Fruit fly (Drosophila melanogaster): ENCODE measurements around the gene bel.

Gene bel

DNA sequence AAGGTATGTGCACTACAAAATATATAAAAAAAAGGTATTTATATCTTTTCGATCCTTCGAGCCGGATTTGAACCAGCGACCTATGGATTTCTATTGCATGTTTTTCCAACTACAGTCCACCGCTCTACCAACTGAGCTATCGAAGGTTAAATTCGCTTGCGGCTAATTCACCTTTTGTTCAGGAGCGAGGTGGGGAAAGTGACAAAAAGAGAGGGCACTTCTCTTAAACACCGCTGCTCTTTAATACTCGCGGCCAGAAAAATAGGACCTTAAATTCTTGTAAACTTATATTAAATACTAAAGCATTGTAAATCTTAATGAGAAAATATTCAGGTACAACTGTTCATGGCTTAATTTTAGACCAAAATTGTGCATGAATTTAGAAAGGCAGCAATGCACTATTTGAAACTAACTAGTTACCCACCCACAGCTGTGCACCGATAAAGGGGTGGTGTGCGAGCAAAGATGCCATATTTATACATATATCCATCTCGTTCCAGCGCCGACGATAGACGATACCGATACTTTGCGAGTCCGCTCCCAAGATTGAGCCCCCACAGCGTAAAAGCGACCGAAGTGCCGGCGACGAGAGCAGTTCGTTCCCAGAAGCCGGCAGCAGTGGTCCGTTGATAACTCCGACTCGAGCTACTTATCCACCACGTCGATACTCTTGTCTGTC is 8.6 kb upstream of the bel start (continued):
- peak; percentile 96 for TF ChIP-seq Mad (GFP tag; optimal IDR thresholded peaks at IDR 0.05)
- peak; percentile 98 for TF ChIP-seq Hsf (GFP tag; optimal IDR thresholded peaks at IDR 0.05)
- peak; percentile 94 for TF ChIP-seq CG10959 (GFP tag; IDR thresholded peaks at IDR 0.05)
- peak; percentile 96 for TF ChIP-seq MTF-1 (GFP tag; optimal IDR thresholded peaks at IDR 0.05; ENCODE audit: borderline replicate concordance)
- peak; percentile 94 for TF ChIP-seq C15 (GFP tag; IDR thresholded peaks at IDR 0.05)
- peak; percentile 86 for TF ChIP-seq exex (tag; optimal IDR thresholded peaks at IDR 0.05)
- peak; percentile 95 for TF ChIP-seq B-H1 (GFP tag; IDR thresholded peaks at IDR 0.05)
- TF ChIP-seq grn (GFP tag; optimal IDR thresholded peaks at IDR 0.05), result peak; percentile 86
- peak; percentile 90 for TF ChIP-seq CG11093 (GFP tag; IDR thresholded peaks at IDR 0.05)
- peak; percentile 88 for TF ChIP-seq YL-1 (GFP tag; optimal IDR thresholded peaks at IDR 0.05)
- peak; percentile 89 for TF ChIP-seq danr (GFP tag; IDR thresholded peaks at IDR 0.05)
- TF ChIP-seq TFAM (GFP tag; optimal IDR thresholded peaks at IDR 0.05), result peak; percentile 87
- TF ChIP-seq CG18599 (GFP tag; optimal IDR thresholded peaks at IDR 0.05), result peak; percentile 99
- peak; percentile 96 for TF ChIP-seq Usf (GFP tag; optimal IDR thresholded peaks at IDR 0.05)
- TF ChIP-seq CG10209 (GFP tag; optimal IDR thresholded peaks at IDR 0.05), result peak; percentile 98
- peak; percentile 84 for TF ChIP-seq CG11560 (tag; IDR thresholded peaks at IDR 0.05)
- peak; percentile 94 for TF ChIP-seq wek (GFP tag; optimal IDR thresholded peaks at IDR 0.05)
- peak; percentile 96 for TF ChIP-seq NK7.1 (GFP tag; optimal IDR thresholded peaks at IDR 0.05)
- peak; percentile 100 for TF ChIP-seq CG11696 (GFP tag; IDR thresholded peaks at IDR 0.05)
- TF ChIP-seq CG42726 (GFP tag; IDR thresholded peaks at IDR 0.05; ENCODE audit: partially characterized antibody), result peak; percentile 84; the same call in 1 of the 2 replicates
- TF ChIP-seq Eip74EF (GFP tag; optimal IDR thresholded peaks at IDR 0.05), result peak in 1 of 2 experiments; percentile 98
- TF ChIP-seq Doc2 (GFP tag; IDR thresholded peaks at IDR 0.05), result peak; percentile 55; the same call in 1 of the 2 replicates
- peak; percentile 98 for TF ChIP-seq CG31441 (GFP tag; IDR thresholded peaks at IDR 0.05)
- TF ChIP-seq ara (GFP tag; IDR thresholded peaks at IDR 0.05), result peak; percentile 98
- peak; percentile 97 for TF ChIP-seq run (tag; optimal IDR thresholded peaks at IDR 0.05)
- TF ChIP-seq CG7357 (GFP tag; IDR thresholded peaks at IDR 0.05), result peak; percentile 87
- TF ChIP-seq CG30403 (GFP tag; optimal IDR thresholded peaks at IDR 0.05), result peak; percentile 98
- TF ChIP-seq CG12155 (GFP tag; optimal IDR thresholded peaks at IDR 0.05), result peak; percentile 98
- TF ChIP-seq CG4424 (GFP tag; optimal IDR thresholded peaks at IDR 0.05), result peak; percentile 98
- TF ChIP-seq Lpt (GFP tag; optimal IDR thresholded peaks at IDR 0.05), result no peak
- TF ChIP-seq CTCF (GFP tag; optimal IDR thresholded peaks at IDR 0.05), result peak; percentile 69
- peak; percentile 97 for TF ChIP-seq Rfx (GFP tag; IDR thresholded peaks at IDR 0.05)
- peak; percentile 90 for TF ChIP-seq Hey (tag; optimal IDR thresholded peaks at IDR 0.05)
- TF ChIP-seq CG15601 (tag; optimal IDR thresholded peaks at IDR 0.05), result peak; percentile 96
- peak; percentile 97 for TF ChIP-seq CG8290 (GFP tag; optimal IDR thresholded peaks at IDR 0.05)
- peak; percentile 94 to 99 for TF ChIP-seq CG8290 (tag; optimal IDR thresholded peaks at IDR 0.05)
- peak; percentile 61 for TF ChIP-seq hb (GFP tag; IDR thresholded peaks at IDR 0.05; ENCODE audit: partially characterized antibody)
- TF ChIP-seq usp (GFP tag; optimal IDR thresholded peaks at IDR 0.05), result no peak
- peak; percentile 97 for TF ChIP-seq CG32532 (GFP tag; IDR thresholded peaks at IDR 0.05)
- peak; percentile 86 for TF ChIP-seq CG4360 (GFP tag; IDR thresholded peaks at IDR 0.05)
- peak; percentile 32 for TF ChIP-seq gfzf (GFP tag; optimal IDR thresholded peaks at IDR 0.05)
- TF ChIP-seq CG4820 (GFP tag; optimal IDR thresholded peaks at IDR 0.05), result peak; percentile 97
- TF ChIP-seq tup (GFP tag; optimal IDR thresholded peaks at IDR 0.05), result peak; percentile 97
- TF ChIP-seq nerfin-2 (GFP tag; IDR thresholded peaks at IDR 0.05; ENCODE audit: partially characterized antibody), result peak; percentile 15; the same call in 1 of the 2 replicates
- peak; percentile 84 for TF ChIP-seq E2f2 (GFP tag; IDR thresholded peaks at IDR 0.05)
- TF ChIP-seq CG18619 (GFP tag; optimal IDR thresholded peaks at IDR 0.05), result peak; percentile 97
- TF ChIP-seq lab (GFP tag; optimal IDR thresholded peaks at IDR 0.05), result peak; percentile 99
- TF ChIP-seq Doc3 (GFP tag; IDR thresholded peaks at IDR 0.05; ENCODE audit: partially characterized antibody), result 0 out of 3 replicates have a peak, but pooled peaks have one; percentile 34
- TF ChIP-seq Sox102F (GFP tag; optimal IDR thresholded peaks at IDR 0.05), result peak; percentile 97
- TF ChIP-seq CG12659 (GFP tag; optimal IDR thresholded peaks at IDR 0.05), result peak; percentile 99
